Worm (Caenorhabditis elegans) whole organism, L4/young adult: ENCODE measurements around the gene gst-10.
"Not testable (repeated sequence)": the region's sequence is repeated elsewhere in the genome, so short reads cannot be mapped to it uniquely, and the experiment has no call there.

Source experiments
- W03F9.2 ChIP-seq: fragments of 150-350 bp; optimal IDR thresholded peaks from 2 replicates; lab custom pipeline; 2014; ENCODE audit warnings: missing biosample characterization, missing genetic modification characterization
- dao-5 ChIP-seq: sonication (generic microtip); optimal IDR thresholded peaks from 2 replicates; lab custom pipeline; 2016; ENCODE audit warnings: missing genotype, missing genetic modification characterization, moderate library complexity, missing compliant biosample characterization
- him-1 ChIP-seq: sonication (generic microtip); optimal IDR thresholded peaks from 2 replicates; lab custom pipeline; 2016; ENCODE audit warnings: missing genotype, missing genetic modification reagents, missing genetic modification characterization, missing compliant biosample characterization

gst-10 gene

ce11 chrV:2561390-2561789, at the start of gene gst-10:
gst-10 (plus strand) TSS chrV:2561690.
- TF ChIP-seq W03F9.2, dao-5, him-1 (tag; lab: Kevin White, UChicago): not testable (repeated sequence)

- TF ChIP-seq W03F9.2, him-1, dao-5 (tag; lab: Kevin White, UChicago): not testable (repeated sequence)
Observed at ce11 chrV:2515493-2515892, 46.0 kb upstream of the gst-10 start, which contains the start of gene str-76. str-76 (minus strand) TSS chrV:2515593.

ce11 chrV:2536309-2536708, 25.2 kb upstream of the gst-10 start, which contains the start of gene Y45G12C.10:
Y45G12C.10 (minus strand) TSS chrV:2536409.
- TF ChIP-seq dao-5, W03F9.2, him-1 (tag; lab: Kevin White, UChicago): not testable (repeated sequence)

- TF ChIP-seq W03F9.2 (tag; lab: Kevin White, UChicago) (no peak), dao-5 (tag; lab: Kevin White, UChicago) (no peak), him-1 (tag; lab: Kevin White, UChicago) (no peak)
Observed at ce11 chrV:2565525-2565924, 4.0 kb downstream of the gst-10 start, which contains the start of gene Y45G12C.1. Y45G12C.1 (plus strand) TSS chrV:2565683.

- TF ChIP-seq W03F9.2 (tag; lab: Kevin White, UChicago) (no peak), dao-5 (tag; lab: Kevin White, UChicago) (no peak), him-1 (tag; lab: Kevin White, UChicago) (no peak)
Observed at ce11 chrV:2570643-2571042, 9.2 kb downstream of the gst-10 start, which contains the start of gene srj-19. srj-19 (minus strand) TSS chrV:2570743.

ce11 chrV:2573108-2573507, 11.6 kb downstream of the gst-10 start, which contains the start of gene srj-20:
srj-20 (minus strand) TSS chrV:2573208.
- no peak for TF ChIP-seq dao-5 (tag; lab: Kevin White, UChicago)
- no peak for TF ChIP-seq W03F9.2 (tag; lab: Kevin White, UChicago)
- no peak for TF ChIP-seq him-1 (tag; lab: Kevin White, UChicago)

ce11 chrV:2573881-2574280, 12.4 kb downstream of the gst-10 start, which contains the start of gene nhr-290:
nhr-290 (plus strand) TSS chrV:2574181.
- TF ChIP-seq W03F9.2 (tag; lab: Kevin White, UChicago) (no peak), him-1 (tag; lab: Kevin White, UChicago) (no peak)

ce11 chrV:2575716-2576115, 14.2 kb downstream of the gst-10 start:
- TF ChIP-seq him-1 (tag; lab: Kevin White, UChicago) (no peak), W03F9.2 (tag; lab: Kevin White, UChicago) (no peak), dao-5 (tag; lab: Kevin White, UChicago) (no peak)

ce11 chrV:2577603-2578002, 16.1 kb downstream of the gst-10 start, which contains the start of gene srt-4:
srt-4 (plus strand) TSS chrV:2577903.
- no peak for TF ChIP-seq him-1 (tag; lab: Kevin White, UChicago)
- no peak for TF ChIP-seq W03F9.2 (tag; lab: Kevin White, UChicago)
- TF ChIP-seq dao-5 (tag; lab: Kevin White, UChicago) = no peak

ce11 chrV:2580598-2580997, 19.1 kb downstream of the gst-10 start, which contains the start of gene C29G2.3:
C29G2.3 (plus strand) TSS chrV:2580898.
- no peak for TF ChIP-seq him-1 (tag; lab: Kevin White, UChicago)
- TF ChIP-seq dao-5 (tag; lab: Kevin White, UChicago) = no peak
- TF ChIP-seq W03F9.2 (tag; lab: Kevin White, UChicago) = no peak

- TF ChIP-seq him-1 (tag; lab: Kevin White, UChicago) = no peak
- no peak for TF ChIP-seq W03F9.2 (tag; lab: Kevin White, UChicago)
- no peak for TF ChIP-seq dao-5 (tag; lab: Kevin White, UChicago)
Observed at ce11 chrV:2585727-2586126, 24.2 kb downstream of the gst-10 start, which contains the start of gene C29G2.6. C29G2.6 (minus strand) TSS chrV:2585908.

ce11 chrV:2589834-2590233, 28.3 kb downstream of the gst-10 start:
- TF ChIP-seq him-1 (tag; lab: Kevin White, UChicago) (no peak), W03F9.2 (tag; lab: Kevin White, UChicago) (no peak), dao-5 (tag; lab: Kevin White, UChicago) (no peak)

- TF ChIP-seq dao-5 (tag; lab: Kevin White, UChicago) (no peak), him-1 (tag; lab: Kevin White, UChicago) (no peak), W03F9.2 (tag; lab: Kevin White, UChicago) (no peak)
Observed at ce11 chrV:2592173-2592676, 30.7 kb downstream of the gst-10 start, which contains the start of gene irg-3. irg-3 (plus strand) TSS chrV:2592591.
